Worm (Caenorhabditis elegans) whole organism, L2 larva: Measurements from ENCODE around the gene trul-1.

Experiments
- Y55F3AM.14 ChIP-seq: fragments of 200-800 bp; sonication (Bioruptor generic); optimal IDR thresholded peaks from 2 replicates; lab custom pipeline; 2018; ENCODE audit warnings: mild to moderate bottlenecking, missing genetic modification characterization, missing compliant biosample characterization
- ZK546.5 ChIP-seq: sonication (generic microtip); optimal IDR thresholded peaks from 2 replicates; lab custom pipeline; 2017; ENCODE audit warnings: missing biosample characterization, missing genetic modification characterization
- elt-3 ChIP-seq: sonication (generic microtip); optimal IDR thresholded peaks from 2 replicates; lab custom pipeline; 2017; ENCODE audit warnings: missing biosample characterization, missing genetic modification characterization
- fos-1 ChIP-seq: fragments of 150-350 bp; optimal IDR thresholded peaks from 2 replicates; lab custom pipeline; 2014; ENCODE audit warnings: missing biosample characterization, missing genetic modification characterization
- nhr-11 ChIP-seq: fragments of 150-350 bp; optimal IDR thresholded peaks from 2 replicates; lab custom pipeline; 2014; ENCODE audit warnings: missing biosample characterization, missing genetic modification characterization
- nhr-25 ChIP-seq: fragments of 150-350 bp; sonication (generic microtip); optimal IDR thresholded peaks from 3 replicates; lab custom pipeline; 2014; ENCODE audit warnings: missing biosample characterization, missing genetic modification characterization
- peb-1 ChIP-seq: fragments of 150-350 bp; optimal IDR thresholded peaks from 2 replicates; lab custom pipeline; 2014; ENCODE audit warnings: missing biosample characterization, missing genetic modification characterization
- snpc-4 ChIP-seq: fragments of 150-350 bp; optimal IDR thresholded peaks from 2 replicates; lab custom pipeline; 2014; ENCODE audit warnings: missing biosample characterization, missing genetic modification characterization
- zag-1 ChIP-seq: fragments of 150-350 bp; optimal IDR thresholded peaks from 2 replicates; lab custom pipeline; 2014; ENCODE audit warnings: missing biosample characterization, missing genetic modification characterization

DNA sequence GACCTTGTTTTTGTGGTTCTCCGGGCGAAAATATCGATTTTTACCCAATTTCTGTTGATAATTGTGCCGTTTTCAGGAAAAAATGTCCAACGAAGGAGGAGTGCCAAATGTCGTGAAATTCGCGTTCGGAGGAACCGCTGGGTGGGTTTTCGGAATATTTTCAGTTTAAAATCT is 4.1 kb upstream of the trul-1 start, which contains the start of gene misc-1:
- TF ChIP-seq nhr-11 (no peak), snpc-4 (tag; lab: Kevin White, UChicago) (no peak), fos-1 (tag; lab: Kevin White, UChicago) (no peak), Y55F3AM.14 (GFP tag; lab: Kevin White, UChicago) (no peak), zag-1 (no peak), ZK546.5 (tag; lab: Kevin White, UChicago) (no peak), nhr-25 (tag; lab: Kevin White, UChicago) (no peak), elt-3 (no peak), peb-1 (tag; lab: Kevin White, UChicago) (no peak)
